Worm (Caenorhabditis elegans): ENCODE data around the gene prmt-4.

Gene prmt-4

DNA sequence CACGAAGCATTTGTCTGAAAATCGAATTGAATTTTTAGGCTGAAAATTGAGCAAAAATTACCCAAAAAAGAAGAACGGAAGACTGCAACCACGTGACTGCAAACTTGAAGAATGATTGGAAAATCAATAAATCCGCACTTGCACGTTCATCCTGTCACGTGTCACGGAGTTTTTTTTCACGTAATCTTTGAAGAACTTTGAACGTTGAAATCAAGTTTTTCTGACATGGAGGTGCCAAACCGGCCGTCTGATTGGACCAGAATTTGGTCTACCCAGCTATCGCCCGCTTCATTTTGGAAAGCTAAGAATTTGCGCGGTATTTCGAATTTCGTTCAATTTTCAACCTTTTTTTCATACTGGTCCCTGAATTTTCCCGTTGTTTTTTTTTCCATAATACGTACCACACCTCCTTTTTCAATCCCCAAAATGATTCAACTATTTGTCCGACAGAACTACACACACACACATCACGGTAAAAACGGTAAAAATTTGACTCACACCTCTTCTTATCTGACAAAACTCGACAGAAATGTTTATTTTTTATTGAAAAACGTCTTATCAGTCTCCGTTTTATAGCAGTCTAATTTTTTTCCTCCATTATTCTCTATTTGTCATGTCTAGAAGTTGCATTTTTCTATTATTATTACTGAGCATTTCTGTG lies 7.0 kb downstream of the prmt-4 start, which contains the start of the genes C18H7.7 and C18H7.11:
C18H7.7 (minus strand) TSS at position 101 of the 661 bp plus-strand sequence.
C18H7.11 (plus strand) TSS at position 611 of the 661 bp plus-strand sequence.
- TF ChIP-seq hlh-30 (tag; optimal IDR thresholded peaks at IDR 0.05; ENCODE audit: insufficient read depth) = peak; percentile 9
- no peak for TF ChIP-seq hlh-8 (tag; optimal IDR thresholded peaks at IDR 0.05)

DNA sequence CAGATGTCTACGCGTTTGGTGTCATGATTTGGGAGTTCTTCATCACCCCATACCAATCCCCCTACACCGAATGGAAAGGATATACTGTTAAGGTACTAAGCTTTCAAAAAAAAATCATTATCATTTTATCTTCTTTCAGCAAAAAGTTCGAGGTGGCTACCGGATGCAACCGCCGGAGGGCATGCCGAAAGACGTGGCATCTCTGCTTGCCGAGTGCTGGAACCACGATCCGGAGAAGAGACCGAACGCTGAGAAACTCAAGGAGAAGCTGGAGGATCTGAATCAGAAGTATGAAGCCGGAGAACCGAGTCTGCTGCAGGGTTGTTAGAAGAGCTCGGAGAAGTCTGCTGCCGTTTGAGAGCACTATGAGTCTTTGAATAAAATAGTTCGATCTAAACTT lies 8.6 kb downstream of the prmt-4 start:
- no peak for TF ChIP-seq odd-2 (tag; optimal IDR thresholded peaks at IDR 0.05)

DNA sequence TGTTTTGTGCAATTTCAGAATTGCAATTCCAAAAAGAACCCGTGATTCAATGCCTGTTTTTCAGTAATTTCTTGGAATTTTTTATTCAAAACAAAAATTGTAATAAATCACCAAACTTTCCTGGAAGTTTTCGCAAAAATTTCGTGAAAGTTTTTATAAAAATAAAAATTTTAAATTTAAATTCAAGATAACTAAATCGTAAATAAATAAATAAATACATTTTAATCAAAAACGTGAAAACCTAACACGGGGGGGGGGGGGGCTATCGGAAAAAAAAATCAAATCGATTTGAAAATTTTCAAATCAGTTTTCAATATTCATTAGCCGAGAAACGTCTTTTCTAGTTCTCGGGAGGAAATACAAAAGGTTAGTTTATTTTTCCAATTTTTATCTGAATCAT lies 10.4 kb downstream of the prmt-4 start, which contains the start of gene C18H7.4:
C18H7.4 (plus strand) TSS at position 301 of the 400 bp plus-strand sequence.
- TF ChIP-seq ets-4 (tag; optimal IDR thresholded peaks at IDR 0.05) (no peak), ceh-2 (tag; optimal IDR thresholded peaks at IDR 0.05) (no peak), fkh-10 (GFP tag; optimal IDR thresholded peaks at IDR 0.05) (no peak), ceh-6 (GFP tag; optimal IDR thresholded peaks at IDR 0.05) (no peak)

- no peak for TF ChIP-seq pat-9 (tag; optimal IDR thresholded peaks at IDR 0.05)
- no peak for TF ChIP-seq ceh-24 (tag; optimal IDR thresholded peaks at IDR 0.05)
- no peak for TF ChIP-seq ceh-34 (tag; optimal IDR thresholded peaks at IDR 0.05)
- no peak for TF ChIP-seq ceh-9 (tag; optimal IDR thresholded peaks at IDR 0.05)
- TF ChIP-seq sdc-2 (tag; optimal IDR thresholded peaks at IDR 0.05) = no peak
- TF ChIP-seq ceh-18 (tag; optimal IDR thresholded peaks at IDR 0.05) = no peak
- TF ChIP-seq fkh-10 (GFP tag; optimal IDR thresholded peaks at IDR 0.05) = no peak
- no peak for TF ChIP-seq fkh-6 (tag; optimal IDR thresholded peaks at IDR 0.05)
- no peak for TF ChIP-seq hlh-13 (GFP tag; optimal IDR thresholded peaks at IDR 0.05)
- no peak for TF ChIP-seq tbx-7 (tag; optimal IDR thresholded peaks at IDR 0.05)
- TF ChIP-seq ceh-31 (tag; optimal IDR thresholded peaks at IDR 0.05) = no peak
- no peak for TF ChIP-seq ztf-16 (tag; optimal IDR thresholded peaks at IDR 0.05)
- TF ChIP-seq syd-9 (tag; optimal IDR thresholded peaks at IDR 0.05) = no peak
These were observed 11.1 kb downstream of the prmt-4 start, which contains the start of gene C18H7.6 for ce11 chrIV:592382-592781. Gene C18H7.6 (minus strand): TSS chrIV:592485.

ce11 chrIV:587729-588128 lies 15.7 kb downstream of the prmt-4 start, which contains the start of gene C18H7.12:
Gene C18H7.12 (minus strand): TSS chrIV:587829.
- TF ChIP-seq ceh-31 (tag; optimal IDR thresholded peaks at IDR 0.05) (no peak), pha-2 (tag; optimal IDR thresholded peaks at IDR 0.05) (no peak), tbx-2 (tag; optimal IDR thresholded peaks at IDR 0.05) (no peak), F13H6.1 (tag; optimal IDR thresholded peaks at IDR 0.05) (no peak), C08G9.2 (tag; optimal IDR thresholded peaks at IDR 0.05) (no peak), elt-4 (tag; optimal IDR thresholded peaks at IDR 0.05) (no peak), hlh-6 (tag; optimal IDR thresholded peaks at IDR 0.05) (no peak)

DNA sequence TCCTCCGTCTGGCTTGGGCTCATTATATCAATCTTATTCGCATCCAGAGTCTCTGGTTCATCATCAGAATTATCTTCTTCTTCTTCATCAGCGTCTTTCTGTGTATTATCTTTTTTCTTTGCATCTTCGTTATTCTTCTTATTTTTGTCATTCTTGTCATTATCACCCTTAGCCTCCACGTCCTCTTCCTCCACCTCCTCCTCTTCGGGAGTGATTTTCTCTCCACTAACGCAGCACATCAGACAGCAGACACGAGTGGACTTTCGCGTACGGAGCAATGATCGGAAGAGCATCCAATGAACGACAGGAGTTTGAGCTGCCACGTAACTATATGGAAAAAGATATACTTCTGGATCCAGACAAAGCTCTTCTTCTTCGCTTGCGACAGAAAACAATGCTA lies 19.4 kb downstream of the prmt-4 start:
- TF ChIP-seq C38D4.7 (GFP tag; optimal IDR thresholded peaks at IDR 0.05) (no peak), pat-9 (tag; optimal IDR thresholded peaks at IDR 0.05) (no peak)

DNA sequence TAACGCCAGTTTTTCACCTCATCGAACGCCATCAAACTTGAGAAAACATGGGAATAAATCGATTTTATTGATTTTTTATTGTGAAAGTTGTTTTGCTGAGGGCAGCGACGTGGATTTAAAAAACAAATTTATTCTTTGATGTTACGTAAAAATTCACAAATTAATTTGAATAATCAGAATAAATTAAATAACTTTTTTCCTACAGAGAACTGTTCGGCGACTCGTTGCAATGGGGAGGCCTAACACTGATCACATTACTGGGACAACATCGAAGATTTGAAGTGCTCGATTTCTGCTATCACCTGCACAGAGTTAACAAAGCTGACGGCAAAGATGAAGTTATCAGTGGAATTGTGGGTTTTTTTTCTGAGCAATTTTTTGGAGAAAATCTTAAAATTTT lies 21.3 kb downstream of the prmt-4 start, which contains the start of gene F56A11.6:
F56A11.6 (minus strand) TSS at position 101 of the 400 bp plus-strand sequence.
- TF ChIP-seq K09A11.1 (tag; optimal IDR thresholded peaks at IDR 0.05; ENCODE audit: insufficient read depth) (no peak), dmd-4 (tag; optimal IDR thresholded peaks at IDR 0.05; ENCODE audit: borderline replicate concordance) (no peak), unc-55 (GFP tag; optimal IDR thresholded peaks at IDR 0.05) (no peak)

All from whole organism, late embryonic.